Worm (Caenorhabditis elegans) whole organism, midembryonic: ENCODE results near the gene C09G4.4.

Experiments used
- T22C8.4 ChIP-seq: fragments of 200-800 bp; sonication (Bioruptor generic); IDR thresholded peaks from 2 replicates; pipeline ENCODE4 v1.3.6; 2022; ENCODE audit warnings: missing genetic modification characterization, missing compliant biosample characterization
- cog-1 ChIP-seq: sonication (generic microtip); optimal IDR thresholded peaks from 2 replicates; lab custom pipeline; 2016; ENCODE audit warnings: missing genetic modification characterization, missing compliant biosample characterization
- klf-2 ChIP-seq: fragments of 200-800 bp; sonication (Bioruptor generic); conservative IDR thresholded peaks from 2 replicates; pipeline ENCODE4 v1.3.6; 2022; ENCODE audit warnings: missing genetic modification reagents, missing genetic modification characterization, missing compliant biosample characterization
- med-1 ChIP-seq: sonication (generic microtip); optimal IDR thresholded peaks from 2 replicates; lab custom pipeline; 2017; ENCODE audit warnings: missing genetic modification characterization, mild to moderate bottlenecking, missing compliant biosample characterization, antibody characterized with exemption, missing genetic modification reagents; ENCODE audit not compliant: insufficient read depth
- ref-1 ChIP-seq: fragments of 200-800 bp; sonication (Bioruptor generic); conservative IDR thresholded peaks from 2 replicates; pipeline ENCODE4 v1.3.6; 2022; ENCODE audit warnings: missing genetic modification reagents, missing genetic modification characterization, missing compliant biosample characterization
- tab-1 ChIP-seq: fragments of 200-800 bp; sonication (Bioruptor generic); IDR thresholded peaks from 2 replicates; pipeline ENCODE4 v1.3.6; 2022; ENCODE audit warnings: missing genetic modification characterization, missing compliant biosample characterization
- ztf-29 ChIP-seq: fragments of 200-800 bp; sonication (Bioruptor generic); IDR thresholded peaks from 2 replicates; pipeline ENCODE4 v1.3.6; 2022; ENCODE audit warnings: missing genetic modification reagents, missing genetic modification characterization, missing compliant biosample characterization

DNA sequence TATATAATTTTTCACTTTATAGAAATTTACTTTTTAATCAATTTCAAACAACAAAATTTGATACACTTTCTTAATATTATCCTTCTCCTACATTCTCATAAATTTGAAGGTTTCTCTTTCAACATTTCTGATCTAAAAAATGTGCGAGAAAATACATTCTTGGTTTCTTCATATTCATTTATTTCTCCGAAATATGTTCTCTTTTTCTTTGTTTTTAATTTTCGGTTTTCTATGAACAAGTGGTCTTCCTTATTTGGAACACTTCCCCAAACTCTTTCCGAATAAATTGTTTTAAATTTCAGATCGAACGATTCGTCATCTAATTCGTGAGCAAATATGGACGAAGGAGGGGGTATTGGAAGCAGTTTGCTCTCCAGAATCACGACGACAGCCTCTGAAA is 46.4 kb downstream of the C09G4.4 start, which contains the start of gene npr-22:
- TF ChIP-seq T22C8.4 (no peak), klf-2 (GFP tag; lab: Robert Waterston, UW) (no peak), ref-1 (GFP tag; lab: Robert Waterston, UW) (no peak), cog-1 (no peak), tab-1 (GFP tag; lab: Robert Waterston, UW) (no peak), ztf-29 (GFP tag; lab: Robert Waterston, UW) (no peak), med-1 (GFP tag; lab: Kevin White, UChicago) (no peak)
